ENCODE assay signal across 5 fruit fly cellular contexts in genomic region chr3L:820332-820731, dm6.
A peak's percentile ranks its signal among the peaks of the same experiment; 100 is the strongest.
TF ChIP-seq lines count a peak whose summit lies in the region.

No protein-coding gene starts in this region.

- TF ChIP-seq CTCF in whole organism, embryonic (GFP tag; optimal IDR thresholded peaks at IDR 0.05; lab: Kevin White, UChicago): no peak

TF ChIP-seq in whole organism, adult, 20 proteins besides CTCF, POLR2A, EP300 and RAD21:
- TF ChIP-seq bab1 (GFP tag; optimal IDR thresholded peaks at IDR 0.05; lab: Kevin White, UChicago): peak; percentile 41
- no peak for TF ChIP-seq tj (GFP tag; optimal IDR thresholded peaks at IDR 0.05; lab: Kevin White, UChicago)
- TF ChIP-seq Hr96 (GFP tag; optimal IDR thresholded peaks at IDR 0.05; lab: Kevin White, UChicago): no peak
- peak; percentile 15 for TF ChIP-seq CG7101 (tag; optimal IDR thresholded peaks at IDR 0.05; lab: Kevin White, UChicago)
- TF ChIP-seq ovo (GFP tag; optimal IDR thresholded peaks at IDR 0.05; lab: Kevin White, UChicago): no peak
- peak; percentile 45 for TF ChIP-seq CG14711 (tag; optimal IDR thresholded peaks at IDR 0.05; lab: Kevin White, UChicago)
- TF ChIP-seq CG5204 (GFP tag; optimal IDR thresholded peaks at IDR 0.05; lab: Kevin White, UChicago): peak; percentile 12
- no peak for TF ChIP-seq kay (GFP tag; lab: Kevin White, UChicago; ENCODE audit: borderline replicate concordance)
- no peak for TF ChIP-seq CG1620 (GFP tag; optimal IDR thresholded peaks at IDR 0.05; lab: Kevin White, UChicago)
- TF ChIP-seq toe (GFP tag; optimal IDR thresholded peaks at IDR 0.05; lab: Kevin White, UChicago): no peak
- peak; percentile 26 for TF ChIP-seq CG7045 (GFP tag; optimal IDR thresholded peaks at IDR 0.05; lab: Kevin White, UChicago)
- no peak for TF ChIP-seq CG11617 (GFP tag; optimal IDR thresholded peaks at IDR 0.05; lab: Kevin White, UChicago)
- no peak for TF ChIP-seq Crg-1 (GFP tag; optimal IDR thresholded peaks at IDR 0.05; lab: Kevin White, UChicago)
- TF ChIP-seq Clk (GFP tag; optimal IDR thresholded peaks at IDR 0.05; lab: Kevin White, UChicago): no peak
- TF ChIP-seq CG33017 (tag; optimal IDR thresholded peaks at IDR 0.05; lab: Kevin White, UChicago): peak; percentile 11

TF ChIP-seq in whole organism, embryonic, 481 proteins besides CTCF, POLR2A, EP300 and RAD21 (continues in another document):
- TF ChIP-seq ci (GFP tag; IDR thresholded peaks at IDR 0.05; lab: Robert Waterston, UW) (peak; percentile 92), Antp (GFP tag; optimal IDR thresholded peaks at IDR 0.05; lab: Kevin White, UChicago) (no peak), HmgZ (tag; optimal IDR thresholded peaks at IDR 0.05; lab: Kevin White, UChicago) (peak; percentile 39), CG1233 (GFP tag; optimal IDR thresholded peaks at IDR 0.05; lab: Kevin White, UChicago) (peak; percentile 50), Stat92E (GFP tag; optimal IDR thresholded peaks at IDR 0.05; lab: Kevin White, UChicago) (no peak), chinmo (GFP tag; IDR thresholded peaks at IDR 0.05; lab: Robert Waterston, UW; ENCODE audit: partially characterized antibody) (no peak), Meics (GFP tag; optimal IDR thresholded peaks at IDR 0.05; lab: Kevin White, UChicago) (peak; percentile 73), nom (GFP tag; optimal IDR thresholded peaks at IDR 0.05; lab: Kevin White, UChicago) (peak; percentile 49), CG2202 (tag; optimal IDR thresholded peaks at IDR 0.05; lab: Kevin White, UChicago) (peak; percentile 29), Rfx (GFP tag; IDR thresholded peaks at IDR 0.05; lab: Robert Waterston, UW) (peak; percentile 70), CG10543 (GFP tag; optimal IDR thresholded peaks at IDR 0.05; lab: Kevin White, UChicago) (no peak), tio (GFP tag; optimal IDR thresholded peaks at IDR 0.05; lab: Kevin White, UChicago) (peak; percentile 53), HmgD (GFP tag; optimal IDR thresholded peaks at IDR 0.05; lab: Kevin White, UChicago) (no peak), Lim3 (GFP tag; IDR thresholded peaks at IDR 0.05; lab: Robert Waterston, UW) (0 out of 2 replicates have a peak, but pooled peaks have one; percentile 28), dm (GFP tag; optimal IDR thresholded peaks at IDR 0.05; lab: Kevin White, UChicago) (no peak), CG17912 (GFP tag; optimal IDR thresholded peaks at IDR 0.05; lab: Kevin White, UChicago) (no peak), cas (GFP tag; IDR thresholded peaks at IDR 0.05; lab: Robert Waterston, UW) (no peak), CrebB (tag; optimal IDR thresholded peaks at IDR 0.05; lab: Kevin White, UChicago) (no peak), bab2 (GFP tag; optimal IDR thresholded peaks at IDR 0.05; lab: Kevin White, UChicago) (peak; percentile 24), abd-A (tag; optimal IDR thresholded peaks at IDR 0.05; lab: Kevin White, UChicago) (no peak)

TF ChIP-seq in whole organism, prepupa, 60 proteins besides CTCF, POLR2A, EP300 and RAD21 (continues in another document):
- TF ChIP-seq CG9139 (GFP tag; optimal IDR thresholded peaks at IDR 0.05; lab: Kevin White, UChicago) (peak; percentile 81), salr (GFP tag; optimal IDR thresholded peaks at IDR 0.05; lab: Kevin White, UChicago) (peak; percentile 68 to 70), CG32006 (GFP tag; optimal IDR thresholded peaks at IDR 0.05; lab: Kevin White, UChicago) (peak; percentile 87), CG6854 (GFP tag; optimal IDR thresholded peaks at IDR 0.05; lab: Kevin White, UChicago) (peak; percentile 70), CG11902 (GFP tag; optimal IDR thresholded peaks at IDR 0.05; lab: Kevin White, UChicago) (peak; percentile 63), Lpt (GFP tag; optimal IDR thresholded peaks at IDR 0.05; lab: Kevin White, UChicago) (peak; percentile 76), CG11294 (GFP tag; IDR thresholded peaks at IDR 0.05; lab: Robert Waterston, UW) (peak; percentile 79), CG8319 (GFP tag; optimal IDR thresholded peaks at IDR 0.05; lab: Kevin White, UChicago) (peak; percentile 50), dsx (GFP tag; optimal IDR thresholded peaks at IDR 0.05; lab: Kevin White, UChicago; ENCODE audit: poor library complexity, severe bottlenecking) (peak; percentile 91), Smox (GFP tag; optimal IDR thresholded peaks at IDR 0.05; lab: Kevin White, UChicago) (peak; percentile 80), spab (GFP tag; optimal IDR thresholded peaks at IDR 0.05; lab: Kevin White, UChicago) (peak; percentile 75), CG8632 (GFP tag; optimal IDR thresholded peaks at IDR 0.05; lab: Kevin White, UChicago) (peak; percentile 83), CG6792 (GFP tag; optimal IDR thresholded peaks at IDR 0.05; lab: Kevin White, UChicago) (peak; percentile 85), fd85E (GFP tag; optimal IDR thresholded peaks at IDR 0.05; lab: Kevin White, UChicago) (no peak), Ets21C (GFP tag; optimal IDR thresholded peaks at IDR 0.05; lab: Kevin White, UChicago) (peak; percentile 63), CG34406 (GFP tag; optimal IDR thresholded peaks at IDR 0.05; lab: Kevin White, UChicago) (peak; percentile 84), achi (GFP tag; optimal IDR thresholded peaks at IDR 0.05; lab: Kevin White, UChicago) (peak; percentile 88), lz (GFP tag; optimal IDR thresholded peaks at IDR 0.05; lab: Kevin White, UChicago) (peak; percentile 79), fd59A (GFP tag; optimal IDR thresholded peaks at IDR 0.05; lab: Kevin White, UChicago) (peak; percentile 61), svp (GFP tag; lab: Kevin White, UChicago) (peak; percentile 94)

TF ChIP-seq in whole organism, pupa, 21 proteins besides CTCF, POLR2A, EP300 and RAD21:
- TF ChIP-seq Ets98B (GFP tag; IDR thresholded peaks at IDR 0.05; lab: Robert Waterston, UW): peak; percentile 87
- peak; percentile 55 for TF ChIP-seq gl (tag; optimal IDR thresholded peaks at IDR 0.05; lab: Kevin White, UChicago)
- TF ChIP-seq CG8301 (tag; optimal IDR thresholded peaks at IDR 0.05; lab: Kevin White, UChicago): peak; percentile 78
- peak; percentile 83 for TF ChIP-seq CG9948 (tag; optimal IDR thresholded peaks at IDR 0.05; lab: Kevin White, UChicago)
- TF ChIP-seq CG12605 (GFP tag; IDR thresholded peaks at IDR 0.05; lab: Robert Waterston, UW): peak; percentile 80
- peak; percentile 12 for TF ChIP-seq D1 (tag; optimal IDR thresholded peaks at IDR 0.05; lab: Kevin White, UChicago)
- TF ChIP-seq CG8159 (tag; optimal IDR thresholded peaks at IDR 0.05; lab: Kevin White, UChicago): peak; percentile 84
- peak; percentile 89 for TF ChIP-seq fd96Ca (GFP tag; IDR thresholded peaks at IDR 0.05; lab: Robert Waterston, UW)
- peak; percentile 48; the same call in 1 of the 2 replicates for TF ChIP-seq rn (GFP tag; IDR thresholded peaks at IDR 0.05; lab: Robert Waterston, UW)
- peak; percentile 49; the same call in 1 of the 2 replicates for TF ChIP-seq CG10348 (GFP tag; IDR thresholded peaks at IDR 0.05; lab: Robert Waterston, UW)
- TF ChIP-seq Snoo (tag; optimal IDR thresholded peaks at IDR 0.05; lab: Kevin White, UChicago): peak; percentile 91
- TF ChIP-seq Pif1A (GFP tag; optimal IDR thresholded peaks at IDR 0.05; lab: Kevin White, UChicago): peak; percentile 84
- peak; percentile 74 for TF ChIP-seq CG34367 (tag; optimal IDR thresholded peaks at IDR 0.05; lab: Kevin White, UChicago)
- peak; percentile 95 for TF ChIP-seq CG4496 (GFP tag; IDR thresholded peaks at IDR 0.05; lab: Robert Waterston, UW)
- TF ChIP-seq CG13204 (GFP tag; optimal IDR thresholded peaks at IDR 0.05; lab: Kevin White, UChicago): peak; percentile 79
- peak; percentile 87 for TF ChIP-seq CG14655 (GFP tag; optimal IDR thresholded peaks at IDR 0.05; lab: Kevin White, UChicago)
- peak; percentile 86 for TF ChIP-seq CG32121 (GFP tag; IDR thresholded peaks at IDR 0.05; lab: Robert Waterston, UW)
- TF ChIP-seq CG17806 (tag; optimal IDR thresholded peaks at IDR 0.05; lab: Kevin White, UChicago): peak; percentile 87
- peak; percentile 85 for TF ChIP-seq CG15710 (tag; optimal IDR thresholded peaks at IDR 0.05; lab: Kevin White, UChicago)
- peak; percentile 92 for TF ChIP-seq Pif1B (GFP tag; optimal IDR thresholded peaks at IDR 0.05; lab: Kevin White, UChicago)
- peak; percentile 12 for TF ChIP-seq EcR (GFP tag; optimal IDR thresholded peaks at IDR 0.05; lab: Kevin White, UChicago)

TF ChIP-seq in whole organism, wandering third instar larva, 38 proteins besides CTCF, POLR2A, EP300 and RAD21 (continues in another document):
- no peak for TF ChIP-seq jim (GFP tag; optimal IDR thresholded peaks at IDR 0.05; lab: Kevin White, UChicago)
- TF ChIP-seq CG32264 (GFP tag; optimal IDR thresholded peaks at IDR 0.05; lab: Kevin White, UChicago): peak; percentile 0
- peak; percentile 74 for TF ChIP-seq fru (GFP tag; optimal IDR thresholded peaks at IDR 0.05; lab: Kevin White, UChicago)
- TF ChIP-seq tai (GFP tag; optimal IDR thresholded peaks at IDR 0.05; lab: Kevin White, UChicago): no peak
- TF ChIP-seq Myc (optimal IDR thresholded peaks at IDR 0.05; lab: Kevin White, UChicago): no peak
- TF ChIP-seq Dfd (GFP tag; optimal IDR thresholded peaks at IDR 0.05; lab: Kevin White, UChicago): no peak
- TF ChIP-seq dmrt93B (GFP tag; optimal IDR thresholded peaks at IDR 0.05; lab: Kevin White, UChicago): peak; percentile 56
- peak; percentile 49 for TF ChIP-seq ey (GFP tag; optimal IDR thresholded peaks at IDR 0.05; lab: Kevin White, UChicago)
- peak; percentile 82 for TF ChIP-seq Sp1 (GFP tag; optimal IDR thresholded peaks at IDR 0.05; lab: Kevin White, UChicago)
- TF ChIP-seq dsf (GFP tag; optimal IDR thresholded peaks at IDR 0.05; lab: Kevin White, UChicago; ENCODE audit: borderline replicate concordance): no peak
- peak; percentile 70 for TF ChIP-seq Hnf4 (GFP tag; optimal IDR thresholded peaks at IDR 0.05; lab: Kevin White, UChicago)
- TF ChIP-seq sage (GFP tag; optimal IDR thresholded peaks at IDR 0.05; lab: Kevin White, UChicago): peak; percentile 36
- TF ChIP-seq Mio (GFP tag; optimal IDR thresholded peaks at IDR 0.05; lab: Kevin White, UChicago): no peak
- peak; percentile 75 for TF ChIP-seq rgr (GFP tag; optimal IDR thresholded peaks at IDR 0.05; lab: Kevin White, UChicago)
- peak; percentile 81 for TF ChIP-seq h (GFP tag; optimal IDR thresholded peaks at IDR 0.05; lab: Kevin White, UChicago)
- TF ChIP-seq usp (GFP tag; optimal IDR thresholded peaks at IDR 0.05; lab: Kevin White, UChicago): no peak
- TF ChIP-seq br (GFP tag; optimal IDR thresholded peaks at IDR 0.05; lab: Kevin White, UChicago): peak; percentile 63
- peak in 1 of 2 experiments; percentile 78 for TF ChIP-seq foxo (GFP tag; optimal IDR thresholded peaks at IDR 0.05; lab: Kevin White, UChicago)
- TF ChIP-seq CG9705 (GFP tag; optimal IDR thresholded peaks at IDR 0.05; lab: Kevin White, UChicago): no peak
- TF ChIP-seq brk (GFP tag; optimal IDR thresholded peaks at IDR 0.05; lab: Kevin White, UChicago): peak; percentile 48
- no peak for TF ChIP-seq lola (GFP tag; optimal IDR thresholded peaks at IDR 0.05; lab: Kevin White, UChicago)
- no peak for TF ChIP-seq sv (GFP tag; optimal IDR thresholded peaks at IDR 0.05; lab: Kevin White, UChicago)
- peak; percentile 82 for TF ChIP-seq HLH106 (tag; optimal IDR thresholded peaks at IDR 0.05; lab: Kevin White, UChicago)
- no peak for TF ChIP-seq pan (optimal IDR thresholded peaks at IDR 0.05; lab: Kevin White, UChicago)
- TF ChIP-seq Hr78 (GFP tag; optimal IDR thresholded peaks at IDR 0.05; lab: Kevin White, UChicago): no peak
- no peak for TF ChIP-seq GATAd (GFP tag; optimal IDR thresholded peaks at IDR 0.05; lab: Kevin White, UChicago)
